Worm (Caenorhabditis elegans): ENCODE results near the gene C33B4.5.

DNA sequence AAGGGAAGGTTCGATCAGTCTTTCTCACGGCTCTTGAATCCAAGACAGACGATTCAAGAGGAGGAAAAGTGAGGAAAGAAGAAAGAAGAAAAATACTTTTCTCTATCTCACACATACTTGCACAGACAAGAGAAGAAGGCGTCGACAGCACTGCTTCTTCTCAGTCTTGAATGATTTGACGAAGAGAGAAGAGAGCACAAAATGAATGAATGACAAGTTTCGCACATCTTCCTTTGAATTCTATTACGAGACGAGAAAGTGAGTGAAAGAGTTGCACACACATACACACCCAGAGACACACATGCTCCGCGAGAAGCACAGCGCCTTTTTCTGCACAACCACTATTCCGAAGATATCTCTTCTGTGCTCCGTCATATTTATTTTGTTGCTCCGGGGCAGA lies 47.5 kb upstream of the C33B4.5 start:
- TF ChIP-seq flt-1 (GFP tag; IDR thresholded peaks at IDR 0.05) (no peak), klf-2 (GFP tag; conservative IDR thresholded peaks at IDR 0.05) (no peak), ztf-23 (GFP tag; IDR thresholded peaks at IDR 0.05) (no peak), T22C8.4 (GFP tag; IDR thresholded peaks at IDR 0.05) (no peak), med-1 (GFP tag; optimal IDR thresholded peaks at IDR 0.05; ENCODE audit: insufficient read depth) (no peak), cog-1 (tag; optimal IDR thresholded peaks at IDR 0.05) (no peak), ref-1 (GFP tag; conservative IDR thresholded peaks at IDR 0.05) (no peak), tab-1 (GFP tag; IDR thresholded peaks at IDR 0.05) (no peak)

All from whole organism, midembryonic.